Worm (Caenorhabditis elegans): ENCODE results near the gene F19H6.4.

DNA sequence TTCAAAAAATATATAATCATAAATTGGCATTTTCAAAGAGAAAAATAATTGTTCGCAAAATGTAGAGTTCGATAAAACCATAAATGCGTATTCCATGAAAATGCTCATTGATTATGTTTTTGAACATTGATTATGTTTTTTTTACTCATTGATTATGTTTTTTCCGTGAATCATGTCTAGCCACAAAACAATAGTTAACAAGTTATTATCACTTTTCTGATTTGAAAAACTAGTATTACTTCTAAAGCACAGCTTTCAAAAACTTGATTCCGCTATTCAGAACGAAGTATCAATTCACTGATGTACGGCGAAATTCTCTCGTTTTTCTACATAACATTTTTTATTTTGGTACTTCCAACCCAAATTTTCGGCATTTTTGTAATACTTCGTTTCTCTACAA, 29.7 kb upstream of the F19H6.4 start, which contains the start of gene srd-48:
- no peak for TF ChIP-seq ceh-48 (tag; optimal IDR thresholded peaks at IDR 0.05)
- TF ChIP-seq sox-4 (tag; optimal IDR thresholded peaks at IDR 0.05): no peak
- TF ChIP-seq ref-2 (tag; optimal IDR thresholded peaks at IDR 0.05): no peak
- no peak for TF ChIP-seq pag-3 (tag; optimal IDR thresholded peaks at IDR 0.05; ENCODE audit: borderline replicate concordance)
